Worm (Caenorhabditis elegans): ENCODE results near the gene F54C9.9.

- TF ChIP-seq skn-1 (tag; optimal IDR thresholded peaks at IDR 0.05): no peak
- TF ChIP-seq ztf-11 (tag; optimal IDR thresholded peaks at IDR 0.05): no peak
- no peak for TF ChIP-seq ceh-82 (tag; optimal IDR thresholded peaks at IDR 0.05)
- TF ChIP-seq sma-3 (GFP tag; optimal IDR thresholded peaks at IDR 0.05): no peak
- no peak for TF ChIP-seq unc-39 (tag; optimal IDR thresholded peaks at IDR 0.05)
- TF ChIP-seq crh-2 (tag; optimal IDR thresholded peaks at IDR 0.05): peak; percentile 42
- no peak for TF ChIP-seq mab-5 (tag; optimal IDR thresholded peaks at IDR 0.05)
- no peak for TF ChIP-seq snpc-4 (tag; optimal IDR thresholded peaks at IDR 0.05)
- TF ChIP-seq sem-4 (tag; optimal IDR thresholded peaks at IDR 0.05): no peak
Observed at ce11 chrII:8577509-8578099, at the start of gene F54C9.9.
